Worm (Caenorhabditis elegans) whole organism, young adult: Measurements from ENCODE around the gene uba-1.

ENCODE experiments used
- C17E4.6 ChIP-seq: fragments of 200-800 bp; sonication (Bioruptor generic); IDR thresholded peaks from 2 replicates; pipeline ENCODE4 v1.3.6; 2022; ENCODE audit warnings: missing genetic modification reagents, missing genetic modification characterization, missing compliant biosample characterization
- F33H1.4 ChIP-seq: fragments of 200-800 bp; sonication (Bioruptor generic); IDR thresholded peaks from 2 replicates; pipeline ENCODE4 v1.3.6; 2022; ENCODE audit warnings: missing genetic modification reagents, missing genetic modification characterization, missing compliant biosample characterization
- F37B4.10 ChIP-seq: fragments of 200-800 bp; sonication (Bioruptor generic); IDR thresholded peaks from 2 replicates; pipeline ENCODE4 v1.3.6; 2022; ENCODE audit warnings: missing genetic modification characterization, missing compliant biosample characterization
- F52B5.7 ChIP-seq: sonication (generic microtip); optimal IDR thresholded peaks from 2 replicates; lab custom pipeline; 2016; ENCODE audit warnings: mild to moderate bottlenecking, missing genetic modification characterization, missing compliant biosample characterization
- K12H6.12 ChIP-seq: fragments of 200-800 bp; sonication (Bioruptor generic); optimal IDR thresholded peaks from 2 replicates; lab custom pipeline; 2018; ENCODE audit warnings: mild to moderate bottlenecking, missing genetic modification characterization, missing compliant biosample characterization
- Y53F4B.3 ChIP-seq: fragments of 200-800 bp; sonication (Bioruptor generic); IDR thresholded peaks from 2 replicates; pipeline ENCODE4 v1.3.6; 2022; ENCODE audit warnings: missing genetic modification reagents, missing genetic modification characterization, missing compliant biosample characterization
- Y53G8AR.9 ChIP-seq: fragments of 200-800 bp; sonication (Bioruptor generic); conservative IDR thresholded peaks from 2 replicates; pipeline ENCODE4 v1.3.6; 2022; ENCODE audit warnings: missing genetic modification reagents, missing genetic modification characterization, missing compliant biosample characterization
- aptf-3 ChIP-seq: fragments of 200-800 bp; sonication (Bioruptor generic); IDR thresholded peaks from 2 replicates; pipeline ENCODE4 v1.3.6; 2022; ENCODE audit warnings: missing genetic modification characterization, missing compliant biosample characterization
- attf-5 ChIP-seq: fragments of 200-800 bp; sonication (Bioruptor generic); optimal IDR thresholded peaks from 2 replicates; lab custom pipeline; 2018; ENCODE audit warnings: mild to moderate bottlenecking, missing genetic modification characterization, missing compliant biosample characterization
- attf-6 ChIP-seq: fragments of 200-800 bp; sonication (Bioruptor generic); IDR thresholded peaks from 2 replicates; pipeline ENCODE4 v1.3.6; 2022; ENCODE audit warnings: missing genetic modification reagents, missing genetic modification characterization, missing compliant biosample characterization
- ccch-3 ChIP-seq: fragments of 200-800 bp; sonication (Bioruptor generic); optimal IDR thresholded peaks from 2 replicates; lab custom pipeline; 2018; ENCODE audit warnings: mild to moderate bottlenecking, missing genetic modification characterization, missing compliant biosample characterization
- ceh-27 ChIP-seq: fragments of 200-800 bp; sonication (Bioruptor generic); optimal IDR thresholded peaks from 2 replicates; lab custom pipeline; 2018; ENCODE audit warnings: mild to moderate bottlenecking, missing genetic modification characterization, moderate library complexity, missing compliant biosample characterization
- egrh-3 ChIP-seq: fragments of 200-800 bp; sonication (Bioruptor generic); IDR thresholded peaks from 2 replicates; pipeline ENCODE4 v1.3.6; 2022; ENCODE audit warnings: missing genetic modification reagents, missing genetic modification characterization, missing compliant biosample characterization
- ekl-4 ChIP-seq: fragments of 200-800 bp; sonication (Bioruptor generic); IDR thresholded peaks from 2 replicates; pipeline ENCODE4 v1.3.6; 2022; ENCODE audit warnings: missing genetic modification reagents, missing genetic modification characterization, missing compliant biosample characterization
- hlh-12 ChIP-seq: sonication (generic microtip); optimal IDR thresholded peaks from 2 replicates; lab custom pipeline; 2016; ENCODE audit warnings: missing genetic modification characterization, missing compliant biosample characterization
- hlh-26 ChIP-seq: fragments of 200-800 bp; sonication (Bioruptor generic); conservative IDR thresholded peaks from 2 replicates; pipeline ENCODE4 v1.3.6; 2022; ENCODE audit warnings: missing genetic modification reagents, missing genetic modification characterization, missing compliant biosample characterization
- hmg-20 ChIP-seq: fragments of 200-800 bp; sonication (Bioruptor generic); IDR thresholded peaks from 2 replicates; pipeline ENCODE4 v1.3.6; 2022; ENCODE audit warnings: missing genetic modification reagents, missing genetic modification characterization, missing compliant biosample characterization
- hrde-1 ChIP-seq: sonication (generic microtip); optimal IDR thresholded peaks from 2 replicates; lab custom pipeline; 2016; ENCODE audit warnings: missing genetic modification characterization, mild to moderate bottlenecking, missing compliant biosample characterization, moderate library complexity, missing genotype, missing genetic modification reagents, borderline replicate concordance
- lag-1 ChIP-seq: fragments of 200-800 bp; sonication (Bioruptor generic); IDR thresholded peaks from 2 replicates; pipeline ENCODE4 v1.3.6; 2022; ENCODE audit warnings: missing genetic modification reagents, missing genetic modification characterization, missing compliant biosample characterization
- let-607 ChIP-seq, 2 experiments: fragments of 200-800 bp in 1 of 2; sonication (Bioruptor generic) in 1 of 2; sonication (generic microtip) in 1 of 2; optimal IDR thresholded peaks; 2 replicates each; lab custom pipeline; 2016 to 2018; ENCODE audit warnings: mild to moderate bottlenecking in 2 of 2, missing compliant biosample characterization in 2 of 2, missing genetic modification characterization in 2 of 2, moderate library complexity in 2 of 2, missing genotype in 1 of 2
- lin-54 ChIP-seq: fragments of 200-800 bp; sonication (Bioruptor generic); optimal IDR thresholded peaks from 2 replicates; lab custom pipeline; 2018; ENCODE audit warnings: mild to moderate bottlenecking, missing genetic modification characterization, missing compliant biosample characterization
- madf-6 ChIP-seq: fragments of 200-800 bp; sonication (Bioruptor generic); IDR thresholded peaks from 2 replicates; pipeline ENCODE4 v1.3.6; 2022; ENCODE audit warnings: missing genetic modification reagents, missing genetic modification characterization, missing compliant biosample characterization
- nfya-1 ChIP-seq: sonication (generic microtip); optimal IDR thresholded peaks from 2 replicates; lab custom pipeline; 2017; ENCODE audit warnings: antibody characterized with exemption, missing compliant biosample characterization, missing genetic modification characterization, borderline replicate concordance; ENCODE audit not compliant: insufficient read depth
- nhr-120 ChIP-seq: fragments of 200-800 bp; sonication (Bioruptor generic); IDR thresholded peaks from 2 replicates; pipeline ENCODE4 v1.3.6; 2022; ENCODE audit warnings: missing genetic modification characterization, missing compliant biosample characterization
- pha-4 ChIP-seq: fragments of 150-350 bp; sonication (generic microtip); optimal IDR thresholded peaks from 2 replicates; lab custom pipeline; 2014; ENCODE audit warnings: missing biosample characterization, missing genetic modification reagents, missing genetic modification characterization
- sdz-38 ChIP-seq: sonication (generic microtip); optimal IDR thresholded peaks from 2 replicates; lab custom pipeline; 2016; ENCODE audit warnings: missing genotype, missing genetic modification characterization, missing compliant biosample characterization
- sea-2 ChIP-seq: fragments of 200-800 bp; sonication (Bioruptor generic); IDR thresholded peaks from 2 replicates; pipeline ENCODE4 v1.3.6; 2022; ENCODE audit warnings: missing genetic modification characterization, missing compliant biosample characterization
- snpc-1.1 ChIP-seq: sonication (generic microtip); optimal IDR thresholded peaks from 2 replicates; lab custom pipeline; 2017; ENCODE audit warnings: missing genetic modification characterization, mild to moderate bottlenecking, missing compliant biosample characterization, antibody characterized with exemption, moderate library complexity, missing genotype, missing genetic modification reagents; ENCODE audit not compliant: insufficient read depth
- somi-1 ChIP-seq: fragments of 200-800 bp; sonication (Bioruptor generic); optimal IDR thresholded peaks from 2 replicates; lab custom pipeline; 2018; ENCODE audit warnings: mild to moderate bottlenecking, missing genetic modification characterization, missing compliant biosample characterization
- tbx-9 ChIP-seq: sonication (generic microtip); optimal IDR thresholded peaks from 2 replicates; lab custom pipeline; 2016; ENCODE audit warnings: borderline replicate concordance, missing genetic modification characterization, inconsistent platforms, missing compliant biosample characterization
- tlf-1 ChIP-seq: fragments of 200-800 bp; sonication (Bioruptor generic); optimal IDR thresholded peaks from 2 replicates; lab custom pipeline; 2018; ENCODE audit warnings: mild to moderate bottlenecking, missing genetic modification characterization, missing compliant biosample characterization
- unc-62 ChIP-seq: fragments of 150-350 bp; optimal IDR thresholded peaks from 2 replicates; lab custom pipeline; 2014; ENCODE audit warnings: missing biosample characterization, missing genetic modification reagents, missing genetic modification characterization
- xnd-1 ChIP-seq: sonication (generic microtip); optimal IDR thresholded peaks from 2 replicates; lab custom pipeline; 2016; ENCODE audit warnings: missing genotype, missing genetic modification reagents, missing genetic modification characterization, missing compliant biosample characterization
- zfh-2 ChIP-seq: fragments of 200-800 bp; sonication (Bioruptor generic); conservative IDR thresholded peaks from 2 replicates; pipeline ENCODE4 v1.3.6; 2022; ENCODE audit warnings: missing genetic modification reagents, missing genetic modification characterization, missing compliant biosample characterization
- zim-3 ChIP-seq: sonication (generic microtip); optimal IDR thresholded peaks from 2 replicates; lab custom pipeline; 2017; ENCODE audit warnings: mild to moderate bottlenecking, missing genetic modification characterization, moderate library complexity, missing compliant biosample characterization
- ztf-18 ChIP-seq: sonication (generic microtip); optimal IDR thresholded peaks from 2 replicates; lab custom pipeline; 2016; ENCODE audit warnings: missing genotype, mild to moderate bottlenecking, missing genetic modification characterization, missing compliant biosample characterization
- ztf-25 ChIP-seq: fragments of 200-800 bp; sonication (Bioruptor generic); IDR thresholded peaks from 2 replicates; pipeline ENCODE4 v1.3.6; 2022; ENCODE audit warnings: missing genetic modification reagents, missing genetic modification characterization, missing compliant biosample characterization
- ztf-26 ChIP-seq: sonication (generic microtip); optimal IDR thresholded peaks from 2 replicates; lab custom pipeline; 2017; ENCODE audit warnings: missing genetic modification characterization, missing compliant biosample characterization

uba-1 gene

ce11 chrIV:9994895-9995394 is at the start of gene uba-1 (continued):
- TF ChIP-seq tlf-1 (GFP tag; lab: Kevin White, UChicago), result peak; percentile 87
- no peak for TF ChIP-seq lag-1
- no peak for TF ChIP-seq ztf-18 (tag; lab: Kevin White, UChicago)
- TF ChIP-seq nfya-1, result no peak
- TF ChIP-seq lin-54, result peak; percentile 79
- no peak for TF ChIP-seq ztf-25 (GFP tag; lab: Robert Waterston, UW)
- no peak for TF ChIP-seq egrh-3 (GFP tag; lab: Robert Waterston, UW)
- peak; percentile 24 to 30 for TF ChIP-seq let-607 (tag; optimal IDR thresholded peaks at IDR 0.05; lab: Kevin White, UChicago)
- TF ChIP-seq nhr-120, result no peak
- no peak for TF ChIP-seq hlh-12 (tag; lab: Kevin White, UChicago)
- no peak for TF ChIP-seq unc-62 (GFP tag; lab: Kevin White, UChicago)
- TF ChIP-seq ceh-27, result peak; percentile 46
- TF ChIP-seq sea-2, result no peak
- peak; percentile 45 for TF ChIP-seq attf-5 (GFP tag; lab: Kevin White, UChicago)
- TF ChIP-seq madf-6 (GFP tag; lab: Robert Waterston, UW), result peak; percentile 94
- peak; percentile 67 for TF ChIP-seq F33H1.4 (GFP tag; lab: Robert Waterston, UW)
- TF ChIP-seq attf-6 (GFP tag; lab: Robert Waterston, UW), result 0 out of 2 replicates have a peak, but pooled peaks have one; percentile 25
- no peak for TF ChIP-seq zfh-2 (GFP tag; lab: Robert Waterston, UW)
- TF ChIP-seq pha-4, result no peak
- TF ChIP-seq hrde-1 (tag; lab: Kevin White, UChicago), result peak; percentile 36
- no peak for TF ChIP-seq aptf-3 (GFP tag; lab: Robert Waterston, UW)
- TF ChIP-seq C17E4.6 (GFP tag; lab: Robert Waterston, UW), result peak; percentile 77
- no peak for TF ChIP-seq K12H6.12 (tag; lab: Kevin White, UChicago)
- TF ChIP-seq ekl-4, result peak; percentile 71; the same call in 1 of the 2 replicates
- no peak for TF ChIP-seq tbx-9 (tag; lab: Kevin White, UChicago)
- no peak for TF ChIP-seq ztf-26 (tag; lab: Kevin White, UChicago)
- no peak for TF ChIP-seq snpc-1.1 (tag; lab: Kevin White, UChicago)
- TF ChIP-seq xnd-1 (tag; lab: Kevin White, UChicago), result peak; percentile 75
- no peak for TF ChIP-seq zim-3 (tag; lab: Kevin White, UChicago)
- TF ChIP-seq ccch-3 (GFP tag; lab: Kevin White, UChicago), result no peak

- TF ChIP-seq F52B5.7, result no peak
- TF ChIP-seq somi-1, result no peak
- TF ChIP-seq sdz-38, result no peak
- TF ChIP-seq, all 124 proteins: peak for 0
Observed at ce11 chrIV:10042881-10043280, 48.1 kb upstream of the uba-1 start, which contains the start of gene frk-1. Gene frk-1 (plus strand): TSS chrIV:10043181.

DNA sequence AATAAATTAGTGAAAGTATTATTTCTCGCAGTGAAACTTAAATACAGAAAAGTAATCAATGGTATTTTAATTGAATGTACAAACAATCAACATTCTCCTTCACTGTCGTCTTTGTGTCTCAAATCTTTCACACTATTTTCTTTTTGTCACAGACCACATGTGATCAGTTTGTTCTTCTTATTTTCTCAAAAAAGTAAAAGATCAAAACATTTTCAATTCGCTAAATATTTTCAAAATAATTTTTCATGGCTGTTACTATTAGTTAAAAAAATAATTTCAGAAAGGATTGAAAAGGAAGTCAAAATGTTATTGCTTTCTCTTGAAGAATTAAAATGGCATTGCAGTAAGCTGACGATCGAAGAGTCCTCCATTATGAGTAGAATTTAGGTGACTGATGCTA is 46.1 kb upstream of the uba-1 start, which contains the start of gene dhs-31:
TSS of gene dhs-31 (minus strand) at position 101 of the 400 bp plus-strand sequence.
- TF ChIP-seq hlh-26 (GFP tag; lab: Robert Waterston, UW) (no peak), hmg-20 (GFP tag; lab: Robert Waterston, UW) (no peak)
- TF ChIP-seq, all 124 proteins: peak for 0

- TF ChIP-seq let-607 (tag; optimal IDR thresholded peaks at IDR 0.05; lab: Kevin White, UChicago) (no peak), aptf-3 (GFP tag; lab: Robert Waterston, UW) (no peak), Y53F4B.3 (GFP tag; lab: Robert Waterston, UW) (no peak), F37B4.10 (GFP tag; lab: Robert Waterston, UW) (no peak), Y53G8AR.9 (GFP tag; lab: Robert Waterston, UW) (no peak)
Observed at ce11 chrIV:10036966-10037365, 42.2 kb upstream of the uba-1 start, which contains the start of gene F44D12.10. Gene F44D12.10 (minus strand): TSS chrIV:10037066.
